Fruit fly (Drosophila melanogaster) whole organism, wandering third instar larva: ENCODE data around the gene CG34160.

Experiments
- Abd-B ChIP-seq: fragments of >200 bp; optimal IDR thresholded peaks from 2 replicates; lab custom pipeline; 2017; ENCODE audit warnings: missing biosample characterization, missing genetic modification characterization
- CG32264 ChIP-seq: fragments of 200-800 bp; sonication (Bioruptor generic); optimal IDR thresholded peaks from 2 replicates; lab custom pipeline; 2016; ENCODE audit warnings: missing biosample characterization, missing genetic modification characterization
- CG9705 ChIP-seq: fragments of 200-800 bp; sonication (Bioruptor generic); optimal IDR thresholded peaks from 2 replicates; lab custom pipeline; 2018; ENCODE audit warnings: missing biosample characterization, mild to moderate bottlenecking, missing genetic modification characterization
- CrebA ChIP-seq: fragments of 200-800 bp; sonication (Bioruptor generic); optimal IDR thresholded peaks from 2 replicates; lab custom pipeline; 2016; ENCODE audit warnings: missing biosample characterization, mild to moderate bottlenecking, missing genetic modification characterization, borderline replicate concordance
- Dfd ChIP-seq: fragments of >200 bp; optimal IDR thresholded peaks from 2 replicates; lab custom pipeline; 2017; ENCODE audit warnings: missing biosample characterization, missing genetic modification characterization
- Dif ChIP-seq: fragments of 200-275, 200-300 bp; sonication (Bioruptor generic); optimal IDR thresholded peaks from 2 replicates; lab custom pipeline; 2018; ENCODE audit warnings: missing biosample characterization, missing genetic modification characterization; ENCODE audit not compliant: partially characterized antibody
- GATAd ChIP-seq: sonication (Bioruptor generic); optimal IDR thresholded peaks from 2 replicates; lab custom pipeline; 2016; ENCODE audit warnings: missing biosample characterization, missing genetic modification characterization
- HLH106 ChIP-seq: fragments of 200-800 bp; optimal IDR thresholded peaks from 3 replicates; lab custom pipeline; 2019; ENCODE audit warnings: missing biosample characterization, mild to moderate bottlenecking, missing genetic modification characterization, moderate library complexity
- Hnf4 ChIP-seq: fragments of 200-800 bp; sonication (Bioruptor generic); optimal IDR thresholded peaks from 2 replicates; lab custom pipeline; 2016; ENCODE audit warnings: missing biosample characterization, mild to moderate bottlenecking, missing genetic modification characterization
- Hr78 ChIP-seq: fragments of >200 bp; optimal IDR thresholded peaks from 2 replicates; lab custom pipeline; 2017; ENCODE audit warnings: missing biosample characterization, missing genetic modification characterization
- Hr83 ChIP-seq: fragments of 200-300 bp; sonication (Bioruptor generic); optimal IDR thresholded peaks from 2 replicates; lab custom pipeline; 2016; ENCODE audit warnings: missing biosample characterization, mild to moderate bottlenecking, missing genetic modification characterization, moderate library complexity; ENCODE audit not compliant: poor library complexity, severe bottlenecking
- Jra ChIP-seq: sonication (Bioruptor generic); optimal IDR thresholded peaks from 2 replicates; lab custom pipeline; 2016; ENCODE audit warnings: missing biosample characterization, missing genetic modification characterization
- Mio ChIP-seq: sonication (Bioruptor generic); optimal IDR thresholded peaks from 2 replicates; lab custom pipeline; 2016; ENCODE audit warnings: missing biosample characterization, missing genetic modification characterization
- Myc ChIP-seq: fragments of >200 bp; optimal IDR thresholded peaks from 2 replicates; lab custom pipeline; 2017
- N ChIP-seq: fragments of >200 bp; optimal IDR thresholded peaks from 2 replicates; lab custom pipeline; 2018; ENCODE audit warnings: missing biosample characterization, missing external identifiers, missing genetic modification characterization
- OdsH ChIP-seq: fragments of 200-800 bp; sonication (Bioruptor generic); optimal IDR thresholded peaks from 2 replicates; lab custom pipeline; 2016; ENCODE audit warnings: missing biosample characterization, mild to moderate bottlenecking, missing genetic modification characterization
- Rel ChIP-seq, 2 experiments: fragments of 200-800 bp; sonication (Bioruptor generic) in 1 of 2; optimal IDR thresholded peaks; 2 replicates in 1 of 2; 3 replicates in 1 of 2; lab custom pipeline; 2016 to 2019; ENCODE audit warnings: mild to moderate bottlenecking in 2 of 2, missing biosample characterization in 2 of 2, missing genetic modification characterization in 2 of 2, moderate library complexity in 1 of 2
- Sp1 ChIP-seq: fragments of 200-800 bp; sonication (Bioruptor generic); optimal IDR thresholded peaks from 3 replicates; lab custom pipeline; 2019; ENCODE audit warnings: missing biosample characterization, mild to moderate bottlenecking, missing genetic modification characterization, moderate library complexity
- Vsx2 ChIP-seq: fragments of 200-300, 225-300 bp; sonication (Bioruptor generic); optimal IDR thresholded peaks from 2 replicates; lab custom pipeline; 2018; ENCODE audit warnings: missing biosample characterization, missing genetic modification characterization; ENCODE audit not compliant: partially characterized antibody
- br ChIP-seq: fragments of 200-800 bp; sonication (Bioruptor generic); optimal IDR thresholded peaks from 2 replicates; lab custom pipeline; 2016; ENCODE audit warnings: missing biosample characterization, missing genetic modification characterization
- brk ChIP-seq: fragments of 200-800 bp; sonication (Bioruptor generic); optimal IDR thresholded peaks from 2 replicates; lab custom pipeline; 2016; ENCODE audit warnings: missing biosample characterization, mild to moderate bottlenecking, missing genetic modification characterization
- dl ChIP-seq, 2 experiments: fragments of 175-275, 200-275 bp in 1 of 2; fragments of 200-275 bp in 1 of 2; sonication (Bioruptor generic); optimal IDR thresholded peaks; lab custom pipeline; 2018; ENCODE audit warnings: mild to moderate bottlenecking in 2 of 2, missing biosample characterization in 2 of 2, missing genetic modification characterization in 2 of 2, moderate library complexity in 2 of 2; ENCODE audit not compliant: partially characterized antibody in 2 of 2, insufficient read depth in 1 of 2
- dmrt93B ChIP-seq: fragments of 200-800 bp; sonication (Bioruptor generic); optimal IDR thresholded peaks from 2 replicates; lab custom pipeline; 2018; ENCODE audit warnings: missing biosample characterization, mild to moderate bottlenecking, missing genetic modification characterization
- dsf ChIP-seq: sonication (Bioruptor generic); optimal IDR thresholded peaks from 2 replicates; lab custom pipeline; 2016; ENCODE audit warnings: missing biosample characterization, missing genetic modification characterization, borderline replicate concordance
- ey ChIP-seq: fragments of 200-800 bp; sonication (Bioruptor generic); optimal IDR thresholded peaks from 2 replicates; lab custom pipeline; 2016; ENCODE audit warnings: missing biosample characterization, missing genetic modification characterization
- foxo ChIP-seq, 2 experiments: fragments of 200-800 bp; sonication (Bioruptor generic); optimal IDR thresholded peaks; 2 replicates in 1 of 2; 3 replicates in 1 of 2; lab custom pipeline; 2016 to 2017; ENCODE audit warnings: missing biosample characterization in 2 of 2, missing genetic modification characterization in 2 of 2
- fru ChIP-seq: fragments of 200-800 bp; sonication (Bioruptor generic); optimal IDR thresholded peaks from 3 replicates; lab custom pipeline; 2016; ENCODE audit warnings: missing biosample characterization, mild to moderate bottlenecking, missing genetic modification characterization
- h ChIP-seq: fragments of 200-800 bp; sonication (Bioruptor generic); optimal IDR thresholded peaks from 3 replicates; lab custom pipeline; 2016; ENCODE audit warnings: missing biosample characterization, mild to moderate bottlenecking, missing genetic modification characterization
- jim ChIP-seq: fragments of 175-275, 200-325 bp; sonication (Bioruptor generic); optimal IDR thresholded peaks from 2 replicates; lab custom pipeline; 2016; ENCODE audit warnings: missing biosample characterization, mild to moderate bottlenecking, missing genetic modification characterization
- lola ChIP-seq: fragments of >200 bp; optimal IDR thresholded peaks from 2 replicates; lab custom pipeline; 2017; ENCODE audit warnings: missing biosample characterization, missing genetic modification characterization
- pan ChIP-seq: fragments of >200 bp; optimal IDR thresholded peaks from 2 replicates; lab custom pipeline; 2017
- psq ChIP-seq: fragments of 200-800 bp; sonication (Bioruptor generic); optimal IDR thresholded peaks from 3 replicates; lab custom pipeline; 2017; ENCODE audit warnings: missing biosample characterization, mild to moderate bottlenecking, missing genetic modification characterization, moderate library complexity
- rgr ChIP-seq: fragments of 200-800 bp; sonication (Bioruptor generic); optimal IDR thresholded peaks from 3 replicates; lab custom pipeline; 2016; ENCODE audit warnings: missing biosample characterization, mild to moderate bottlenecking, missing genetic modification characterization
- sage ChIP-seq: fragments of 200-800 bp; sonication (Bioruptor generic); optimal IDR thresholded peaks from 2 replicates; lab custom pipeline; 2016; ENCODE audit warnings: missing biosample characterization, mild to moderate bottlenecking, missing genetic modification characterization
- sv ChIP-seq: fragments of 200-800 bp; sonication (Bioruptor generic); optimal IDR thresholded peaks from 3 replicates; lab custom pipeline; 2016; ENCODE audit warnings: missing biosample characterization, missing genetic modification characterization
- tai ChIP-seq: sonication (Bioruptor generic); optimal IDR thresholded peaks from 2 replicates; lab custom pipeline; 2016; ENCODE audit warnings: missing biosample characterization, missing genetic modification characterization
- usp ChIP-seq: fragments of >200 bp; optimal IDR thresholded peaks from 2 replicates; lab custom pipeline; 2017; ENCODE audit warnings: missing biosample characterization, missing genetic modification characterization
- woc ChIP-seq: sonication (Bioruptor generic); optimal IDR thresholded peaks from 2 replicates; lab custom pipeline; 2016; ENCODE audit warnings: missing biosample characterization, mild to moderate bottlenecking, missing genetic modification characterization

Gene CG34160

dm6 chr2L:10552807-10553206, 26.7 kb upstream of the CG34160 start:
- TF ChIP-seq Rel (GFP tag; optimal IDR thresholded peaks at IDR 0.05; lab: Kevin White, UChicago) (no peak), Rel (tag; optimal IDR thresholded peaks at IDR 0.05; lab: Kevin White, UChicago) (no peak), HLH106 (tag; lab: Kevin White, UChicago) (no peak), psq (GFP tag; lab: Kevin White, UChicago) (no peak), Hnf4 (GFP tag; lab: Kevin White, UChicago) (peak; percentile 54), Vsx2 (GFP tag; lab: Kevin White, UChicago) (no peak), CG32264 (GFP tag; lab: Kevin White, UChicago) (no peak), pan (lab: Kevin White, UChicago) (no peak), Hr78 (GFP tag; lab: Kevin White, UChicago) (no peak), jim (no peak), Mio (GFP tag; lab: Kevin White, UChicago) (no peak), dmrt93B (GFP tag; lab: Kevin White, UChicago) (no peak), Myc (lab: Kevin White, UChicago) (no peak), usp (GFP tag; lab: Kevin White, UChicago) (no peak), foxo (GFP tag; optimal IDR thresholded peaks at IDR 0.05; lab: Kevin White, UChicago) (peak in 1 of 2 experiments; percentile 12), Hr83 (peak; percentile 75), dsf (GFP tag; lab: Kevin White, UChicago) (peak; percentile 4), Jra (peak; percentile 30), fru (GFP tag; lab: Kevin White, UChicago) (no peak), GATAd (GFP tag; lab: Kevin White, UChicago) (no peak), sage (GFP tag; lab: Kevin White, UChicago) (no peak), N (no peak), lola (GFP tag; lab: Kevin White, UChicago) (no peak), CrebA (GFP tag; lab: Kevin White, UChicago) (no peak), rgr (peak; percentile 61), CG9705 (peak; percentile 23), Abd-B (GFP tag; lab: Kevin White, UChicago) (no peak), woc (GFP tag; lab: Kevin White, UChicago) (no peak), OdsH (peak; percentile 3), h (GFP tag; lab: Kevin White, UChicago) (peak; percentile 41), tai (GFP tag; lab: Kevin White, UChicago) (peak; percentile 28), Dif (GFP tag; lab: Kevin White, UChicago) (no peak), ey (no peak), Sp1 (GFP tag; lab: Kevin White, UChicago) (peak; percentile 22), Dfd (GFP tag; lab: Kevin White, UChicago) (no peak), br (GFP tag; lab: Kevin White, UChicago) (peak; percentile 22), dl (GFP tag; optimal IDR thresholded peaks at IDR 0.05; lab: Kevin White, UChicago; ENCODE audit: insufficient read depth in 1 of 2, partially characterized antibody in 2 of 2) (no peak), sv (no peak), brk (GFP tag; lab: Kevin White, UChicago) (no peak)

dm6 chr2L:10553692-10554091, 25.9 kb upstream of the CG34160 start:
- TF ChIP-seq HLH106 (tag; lab: Kevin White, UChicago), result no peak
- TF ChIP-seq sage (GFP tag; lab: Kevin White, UChicago), result no peak
- TF ChIP-seq CG32264 (GFP tag; lab: Kevin White, UChicago), result no peak
- no peak for TF ChIP-seq Dif (GFP tag; lab: Kevin White, UChicago)
- TF ChIP-seq Abd-B (GFP tag; lab: Kevin White, UChicago), result no peak
- no peak for TF ChIP-seq psq (GFP tag; lab: Kevin White, UChicago)
- TF ChIP-seq Rel (GFP tag; optimal IDR thresholded peaks at IDR 0.05; lab: Kevin White, UChicago), result no peak
- TF ChIP-seq Rel (tag; optimal IDR thresholded peaks at IDR 0.05; lab: Kevin White, UChicago), result no peak
- TF ChIP-seq sv, result no peak
- TF ChIP-seq Sp1 (GFP tag; lab: Kevin White, UChicago), result no peak
